Worm (Caenorhabditis elegans): ENCODE results near the gene nfyc-1.

- TF ChIP-seq tab-1 (GFP tag; IDR thresholded peaks at IDR 0.05) (no peak), ztf-29 (GFP tag; IDR thresholded peaks at IDR 0.05) (no peak), T22C8.4 (GFP tag; IDR thresholded peaks at IDR 0.05) (no peak), flt-1 (GFP tag; IDR thresholded peaks at IDR 0.05) (no peak), ztf-23 (GFP tag; IDR thresholded peaks at IDR 0.05) (no peak), klf-2 (GFP tag; conservative IDR thresholded peaks at IDR 0.05) (no peak), med-1 (GFP tag; optimal IDR thresholded peaks at IDR 0.05; ENCODE audit: insufficient read depth) (no peak), ref-1 (GFP tag; conservative IDR thresholded peaks at IDR 0.05) (no peak), cog-1 (tag; optimal IDR thresholded peaks at IDR 0.05) (no peak)
Measured at ce11 chrII:57873-58272, 14.2 kb downstream of the nfyc-1 start.

Data from whole organism, midembryonic.